Fruit fly (Drosophila melanogaster) whole organism, adult: ENCODE data around the gene scat.

Source experiments
- CG12768 ChIP-seq: fragments of 200-800 bp; sonication (Bioruptor generic); optimal IDR thresholded peaks from 2 replicates; lab custom pipeline; 2017; ENCODE audit warnings: missing biosample characterization, missing genetic modification characterization, mild to moderate bottlenecking, moderate library complexity, missing genetic modification reagents
- CG14711 ChIP-seq: fragments of 200-800 bp; sonication (Bioruptor generic); optimal IDR thresholded peaks from 2 replicates; lab custom pipeline; 2018; ENCODE audit warnings: missing biosample characterization, mild to moderate bottlenecking, missing genetic modification characterization, moderate library complexity
- CG5204 ChIP-seq: fragments of 200-800 bp; sonication (Bioruptor generic); optimal IDR thresholded peaks from 2 replicates; lab custom pipeline; 2016; ENCODE audit warnings: missing biosample characterization, missing genetic modification characterization
- CG7045 ChIP-seq: fragments of 200-800 bp; sonication (Bioruptor generic); optimal IDR thresholded peaks from 2 replicates; lab custom pipeline; 2017; ENCODE audit warnings: missing biosample characterization, mild to moderate bottlenecking, missing genetic modification characterization
- CG7101 ChIP-seq: fragments of 200-800 bp; sonication (Bioruptor generic); optimal IDR thresholded peaks from 2 replicates; lab custom pipeline; 2018; ENCODE audit warnings: missing biosample characterization, mild to moderate bottlenecking, missing genetic modification characterization, moderate library complexity
- Crg-1 ChIP-seq: fragments of 200-800 bp; sonication (Bioruptor generic); optimal IDR thresholded peaks from 2 replicates; lab custom pipeline; 2016; ENCODE audit warnings: missing biosample characterization, missing genetic modification characterization
- Hr96 ChIP-seq: fragments of 200-800 bp; sonication (Bioruptor generic); optimal IDR thresholded peaks from 2 replicates; lab custom pipeline; 2016; ENCODE audit warnings: missing biosample characterization, missing genetic modification characterization
- bab1 ChIP-seq: fragments of 200-800 bp; sonication (Bioruptor generic); optimal IDR thresholded peaks from 3 replicates; lab custom pipeline; 2019; ENCODE audit warnings: missing biosample characterization, mild to moderate bottlenecking, missing genetic modification characterization, moderate library complexity
- cnc ChIP-seq, 2 experiments: fragments of >200 bp; optimal IDR thresholded peaks; 2 replicates each; lab custom pipeline; 2017
- kay ChIP-seq: fragments of 200-800 bp; sonication (Bioruptor generic); peaks from one replicate; lab custom pipeline; 2016; ENCODE audit warnings: missing biosample characterization, missing genetic modification characterization, borderline replicate concordance
- ovo ChIP-seq: fragments of 200-800 bp; sonication (Bioruptor generic); optimal IDR thresholded peaks from 2 replicates; lab custom pipeline; 2016; ENCODE audit warnings: missing biosample characterization, missing genetic modification characterization
- tj ChIP-seq: fragments of 200-800 bp; sonication (Bioruptor generic); optimal IDR thresholded peaks from 3 replicates; lab custom pipeline; 2017; ENCODE audit warnings: missing biosample characterization, mild to moderate bottlenecking, missing genetic modification characterization, moderate library complexity
- toe ChIP-seq: fragments of 200-800 bp; sonication (Bioruptor generic); optimal IDR thresholded peaks from 2 replicates; lab custom pipeline; 2016; ENCODE audit warnings: missing biosample characterization, missing genetic modification characterization

dm6 chr2L:9446398-9446945 is 15.3 kb downstream of the scat start:
- TF ChIP-seq CG5204 (GFP tag; lab: Kevin White, UChicago) (no peak), Crg-1 (no peak), ovo (GFP tag; lab: Kevin White, UChicago) (no peak), CG14711 (tag; lab: Kevin White, UChicago) (no peak), tj (GFP tag; lab: Kevin White, UChicago) (no peak), Hr96 (GFP tag; lab: Kevin White, UChicago) (no peak), cnc (optimal IDR thresholded peaks at IDR 0.05; lab: Kevin White, UChicago) (no peak), bab1 (no peak), CG7045 (no peak), CG12768 (GFP tag; lab: Kevin White, UChicago) (no peak), CG7101 (tag; lab: Kevin White, UChicago) (no peak), toe (GFP tag; lab: Kevin White, UChicago) (no peak), kay (GFP tag; lab: Kevin White, UChicago) (no peak)
